Worm (Caenorhabditis elegans) whole organism, late embryonic: ENCODE results near the gene Y40H7A.10.

Experiments used
- ceh-24 ChIP-seq: sonication (generic microtip); optimal IDR thresholded peaks from 2 replicates; lab custom pipeline; 2016; ENCODE audit warnings: mild to moderate bottlenecking, missing genetic modification characterization, missing compliant biosample characterization
- ceh-30 ChIP-seq: fragments of 150-350 bp; optimal IDR thresholded peaks from 2 replicates; lab custom pipeline; 2014; ENCODE audit warnings: missing biosample characterization, missing genetic modification characterization
- ceh-34 ChIP-seq: sonication (generic microtip); optimal IDR thresholded peaks from 2 replicates; lab custom pipeline; 2016; ENCODE audit warnings: mild to moderate bottlenecking, missing genetic modification characterization, missing compliant biosample characterization
- ceh-45 ChIP-seq: fragments of 200-800 bp; sonication (Bioruptor generic); IDR thresholded peaks from 2 replicates; pipeline ENCODE4 v1.3.6; 2022; ENCODE audit warnings: missing genetic modification reagents, missing genetic modification characterization, missing compliant biosample characterization
- elt-4 ChIP-seq: sonication (generic microtip); optimal IDR thresholded peaks from 2 replicates; lab custom pipeline; 2016; ENCODE audit warnings: missing genetic modification characterization, missing compliant biosample characterization
- ets-4 ChIP-seq: sonication (generic microtip); optimal IDR thresholded peaks from 2 replicates; lab custom pipeline; 2016; ENCODE audit warnings: missing genetic modification characterization, missing compliant biosample characterization
- hlh-30 ChIP-seq: sonication (generic microtip); optimal IDR thresholded peaks from 2 replicates; lab custom pipeline; 2017; ENCODE audit warnings: antibody characterized with exemption, missing genetic modification characterization, missing compliant biosample characterization; ENCODE audit not compliant: insufficient read depth
- tbx-2 ChIP-seq: sonication (generic microtip); optimal IDR thresholded peaks from 2 replicates; lab custom pipeline; 2016; ENCODE audit warnings: missing genetic modification characterization, missing compliant biosample characterization
- tbx-7 ChIP-seq: sonication (generic microtip); optimal IDR thresholded peaks from 2 replicates; lab custom pipeline; 2016; ENCODE audit warnings: missing genotype, missing genetic modification characterization, missing compliant biosample characterization
- unc-55 ChIP-seq: sonication (generic microtip); optimal IDR thresholded peaks from 2 replicates; lab custom pipeline; 2017; ENCODE audit warnings: missing biosample characterization, missing genetic modification reagents, missing genetic modification characterization
- zip-5 ChIP-seq: sonication (generic microtip); optimal IDR thresholded peaks from 2 replicates; lab custom pipeline; 2016; ENCODE audit warnings: missing genetic modification characterization, missing compliant biosample characterization

The Y40H7A.10 gene

ce11 chrIV:15165602-15166001 is 49.8 kb downstream of the Y40H7A.10 start:
- TF ChIP-seq zip-5 (tag; lab: Kevin White, UChicago) (no peak), hlh-30 (tag; lab: Kevin White, UChicago) (no peak), ets-4 (tag; lab: Kevin White, UChicago) (no peak), ceh-24 (tag; lab: Kevin White, UChicago) (no peak), elt-4 (tag; lab: Kevin White, UChicago) (no peak), tbx-2 (no peak), ceh-34 (tag; lab: Kevin White, UChicago) (no peak), unc-55 (GFP tag; lab: Kevin White, UChicago) (no peak), ceh-45 (GFP tag; lab: Robert Waterston, UW) (no peak), ceh-30 (tag; lab: Kevin White, UChicago) (no peak), tbx-7 (tag; lab: Kevin White, UChicago) (no peak)
